Fruit fly (Drosophila melanogaster) whole organism, embryonic: ENCODE results near the gene Pino.

Source experiments
- ATbp ChIP-seq: fragments of 200-800 bp; sonication (Bioruptor generic); optimal IDR thresholded peaks from 2 replicates; lab custom pipeline; 2017; ENCODE audit warnings: missing biosample characterization, mild to moderate bottlenecking, missing genetic modification characterization, missing genetic modification reagents
- Aef1 ChIP-seq: fragments of 200-800 bp; sonication (Bioruptor generic); IDR thresholded peaks from 3 replicates; pipeline ENCODE4 v1.3.6; 2022; ENCODE audit warnings: missing biosample characterization, missing genetic modification characterization
- CG10431 ChIP-seq: fragments of 200-800 bp; sonication (Bioruptor generic); optimal IDR thresholded peaks from 3 replicates; lab custom pipeline; 2018; ENCODE audit warnings: missing biosample characterization, mild to moderate bottlenecking, missing genetic modification characterization
- CG11247 ChIP-seq: fragments of 200-800 bp; sonication (Bioruptor generic); IDR thresholded peaks from 2 replicates; pipeline ENCODE4 v1.3.6; 2022; ENCODE audit warnings: missing biosample characterization, missing genetic modification characterization
- CG11560 ChIP-seq: fragments of 200-800 bp; sonication (Bioruptor generic); IDR thresholded peaks from 3 replicates; pipeline ENCODE4 v1.3.6; 2022; ENCODE audit warnings: missing biosample characterization, missing genetic modification characterization
- CG12769 ChIP-seq: fragments of 200-800 bp; sonication (Bioruptor generic); optimal IDR thresholded peaks from 2 replicates; lab custom pipeline; 2019; ENCODE audit warnings: missing biosample characterization, mild to moderate bottlenecking, missing genetic modification characterization, moderate library complexity
- CG15073 ChIP-seq: fragments of 200-800 bp; sonication (Bioruptor generic); optimal IDR thresholded peaks from 2 replicates; lab custom pipeline; 2016; ENCODE audit warnings: missing biosample characterization, missing genetic modification characterization
- CG17186 ChIP-seq: fragments of 200-800 bp; sonication (Bioruptor generic); optimal IDR thresholded peaks from 3 replicates; lab custom pipeline; 2017; ENCODE audit warnings: missing biosample characterization, missing genetic modification reagents, missing genetic modification characterization
- CG17612 ChIP-seq: fragments of 200-800 bp; sonication (Bioruptor generic); IDR thresholded peaks from 2 replicates; pipeline ENCODE4 v1.3.6; 2022; ENCODE audit warnings: missing biosample characterization, missing genetic modification characterization
- CG17802 ChIP-seq: fragments of 200-800 bp; sonication (Bioruptor generic); optimal IDR thresholded peaks from 2 replicates; lab custom pipeline; 2018; ENCODE audit warnings: missing biosample characterization, mild to moderate bottlenecking, missing genetic modification characterization, moderate library complexity
- CG18262 ChIP-seq: fragments of 200-800 bp; optimal IDR thresholded peaks from 3 replicates; lab custom pipeline; 2019; ENCODE audit warnings: missing biosample characterization, mild to moderate bottlenecking, missing genetic modification characterization, moderate library complexity
- CG2678 ChIP-seq: fragments of 200-800 bp; sonication (Bioruptor generic); optimal IDR thresholded peaks from 3 replicates; lab custom pipeline; 2019; ENCODE audit warnings: missing biosample characterization, mild to moderate bottlenecking, missing genetic modification characterization, moderate library complexity
- CG31388 ChIP-seq: fragments of 200-800 bp; sonication (Bioruptor generic); optimal IDR thresholded peaks from 2 replicates; lab custom pipeline; 2016; ENCODE audit warnings: missing biosample characterization, missing genetic modification characterization
- CG33213 ChIP-seq: fragments of 200-800 bp; sonication (Bioruptor generic); optimal IDR thresholded peaks from 3 replicates; lab custom pipeline; 2016; ENCODE audit warnings: missing biosample characterization, missing genetic modification characterization
- CG33557 ChIP-seq: fragments of 200-800 bp; sonication (Bioruptor generic); optimal IDR thresholded peaks from 2 replicates; lab custom pipeline; 2019; ENCODE audit warnings: missing biosample characterization, mild to moderate bottlenecking, missing genetic modification characterization, moderate library complexity
- CG3407 ChIP-seq: fragments of 200-800 bp; sonication (Bioruptor generic); optimal IDR thresholded peaks from 2 replicates; lab custom pipeline; 2018; ENCODE audit warnings: missing biosample characterization, mild to moderate bottlenecking, missing genetic modification characterization
- CG34422 ChIP-seq: fragments of 200-800 bp; sonication (Bioruptor generic); IDR thresholded peaks from 3 replicates; pipeline ENCODE4 v1.3.6; 2022; ENCODE audit warnings: missing biosample characterization, missing genetic modification characterization
- CG4328 ChIP-seq: fragments of 200-800 bp; sonication (Bioruptor generic); optimal IDR thresholded peaks from 3 replicates; lab custom pipeline; 2017; ENCODE audit warnings: missing biosample characterization, missing genetic modification reagents, missing genetic modification characterization
- CG4424 ChIP-seq: fragments of 200-800 bp; sonication (Bioruptor generic); optimal IDR thresholded peaks from 3 replicates; lab custom pipeline; 2016; ENCODE audit warnings: missing biosample characterization, missing genetic modification characterization
- CG4854 ChIP-seq: fragments of 200-800 bp; sonication (Bioruptor generic); optimal IDR thresholded peaks from 2 replicates; lab custom pipeline; 2016; ENCODE audit warnings: missing biosample characterization, missing genetic modification characterization, inconsistent platforms
- CG5180 ChIP-seq: fragments of 200-800 bp; sonication (Bioruptor generic); optimal IDR thresholded peaks from 3 replicates; lab custom pipeline; 2017; ENCODE audit warnings: missing biosample characterization, missing genetic modification characterization, mild to moderate bottlenecking, moderate library complexity, missing genetic modification reagents
- CG6791 ChIP-seq: fragments of 200-800 bp; sonication (Bioruptor generic); IDR thresholded peaks from 3 replicates; pipeline ENCODE4 v1.3.6; 2022; ENCODE audit warnings: missing biosample characterization, missing genetic modification characterization; ENCODE audit not compliant: partially characterized antibody
- CG7839 ChIP-seq: fragments of 200-800 bp; sonication (Bioruptor generic); optimal IDR thresholded peaks from 3 replicates; lab custom pipeline; 2018; ENCODE audit warnings: missing biosample characterization, mild to moderate bottlenecking, missing genetic modification characterization, moderate library complexity
- CG8924 ChIP-seq: fragments of 200-800 bp; optimal IDR thresholded peaks from 3 replicates; lab custom pipeline; 2019; ENCODE audit warnings: missing biosample characterization, mild to moderate bottlenecking, missing genetic modification characterization, moderate library complexity
- CG8944 ChIP-seq: fragments of 200-800 bp; sonication (Bioruptor generic); optimal IDR thresholded peaks from 3 replicates; lab custom pipeline; 2016; ENCODE audit warnings: missing biosample characterization, missing genetic modification characterization
- CHES-1-like ChIP-seq: fragments of 200-800 bp; sonication (Bioruptor generic); optimal IDR thresholded peaks from 2 replicates; lab custom pipeline; 2016; ENCODE audit warnings: missing biosample characterization, missing genetic modification characterization
- Camta ChIP-seq: fragments of 200-800 bp; sonication (Bioruptor generic); optimal IDR thresholded peaks from 2 replicates; lab custom pipeline; 2016; ENCODE audit warnings: missing biosample characterization, missing genetic modification characterization
- Dbx ChIP-seq: fragments of 200-800 bp; sonication (Bioruptor generic); IDR thresholded peaks from 3 replicates; pipeline ENCODE4 v1.3.6; 2022; ENCODE audit warnings: missing biosample characterization, missing genetic modification characterization
- H2.0 ChIP-seq: fragments of 200-800 bp; sonication (Bioruptor generic); IDR thresholded peaks from 2 replicates; pipeline ENCODE4 v1.3.6; 2022; ENCODE audit warnings: missing biosample characterization, missing genetic modification characterization
- Hr78 ChIP-seq, 2 experiments: fragments of 200-800 bp in 1 of 2; fragments of >200 bp in 1 of 2; sonication (Bioruptor generic) in 1 of 2; optimal IDR thresholded peaks; 2 replicates each; lab custom pipeline; 2017 to 2019; ENCODE audit warnings: missing biosample characterization in 2 of 2, missing genetic modification characterization in 2 of 2, mild to moderate bottlenecking in 1 of 2, moderate library complexity in 1 of 2
- Oli ChIP-seq: fragments of 200-800 bp; sonication (Bioruptor generic); optimal IDR thresholded peaks from 2 replicates; lab custom pipeline; 2018; ENCODE audit warnings: missing biosample characterization, mild to moderate bottlenecking, missing genetic modification characterization, moderate library complexity
- Optix ChIP-seq: fragments of 200-800 bp; sonication (Bioruptor generic); IDR thresholded peaks from 3 replicates; pipeline ENCODE4 v1.3.6; 2022; ENCODE audit warnings: missing biosample characterization, missing genetic modification characterization
- Poxn ChIP-seq: fragments of 200-800 bp; sonication (Bioruptor generic); IDR thresholded peaks from 2 replicates; pipeline ENCODE4 v1.3.6; 2022; ENCODE audit warnings: missing biosample characterization, missing genetic modification characterization
- Ptx1 ChIP-seq: fragments of 200-800 bp; sonication (Bioruptor generic); IDR thresholded peaks from 2 replicates; pipeline ENCODE4 v1.3.6; 2022; ENCODE audit warnings: missing biosample characterization, missing genetic modification characterization
- Spps ChIP-seq: fragments of 200-800 bp; sonication (Bioruptor generic); optimal IDR thresholded peaks from 2 replicates; lab custom pipeline; 2018; ENCODE audit warnings: missing biosample characterization, mild to moderate bottlenecking, missing genetic modification characterization
- Sry-β ChIP-seq: fragments of 200-800 bp; sonication (Bioruptor generic); optimal IDR thresholded peaks from 2 replicates; lab custom pipeline; 2018; ENCODE audit warnings: missing biosample characterization, mild to moderate bottlenecking, missing genetic modification characterization, moderate library complexity
- Taf1 ChIP-seq: fragments of 200-800 bp; sonication (Bioruptor generic); IDR thresholded peaks from 2 replicates; pipeline ENCODE4 v1.3.6; 2022; ENCODE audit warnings: missing biosample characterization, missing genetic modification characterization
- Xrp1 ChIP-seq: fragments of 200-800 bp; sonication (Bioruptor generic); IDR thresholded peaks from 2 replicates; pipeline ENCODE4 v1.3.6; 2022; ENCODE audit warnings: missing biosample characterization, missing genetic modification characterization
- amos ChIP-seq: fragments of 200-800 bp; sonication (Bioruptor generic); IDR thresholded peaks from 2 replicates; pipeline ENCODE4 v1.3.6; 2022; ENCODE audit warnings: missing biosample characterization, missing genetic modification characterization; ENCODE audit not compliant: partially characterized antibody
- cad ChIP-seq: fragments of >200 bp; optimal IDR thresholded peaks from 2 replicates; lab custom pipeline; 2017; ENCODE audit warnings: missing biosample characterization, missing genetic modification characterization
- chinmo ChIP-seq: fragments of 200-800 bp; sonication (Bioruptor generic); IDR thresholded peaks from 4 replicates; pipeline ENCODE4 v1.3.6; 2022; ENCODE audit warnings: missing biosample characterization, missing genetic modification characterization; ENCODE audit not compliant: partially characterized antibody
- exex ChIP-seq: fragments of 200-800 bp; sonication (Bioruptor generic); optimal IDR thresholded peaks from 4 replicates; lab custom pipeline; 2018; ENCODE audit warnings: missing biosample characterization, mild to moderate bottlenecking, missing genetic modification characterization, moderate library complexity
- gem ChIP-seq: fragments of 200-800 bp; sonication (Bioruptor generic); optimal IDR thresholded peaks from 2 replicates; lab custom pipeline; 2019; ENCODE audit warnings: missing biosample characterization, mild to moderate bottlenecking, missing genetic modification characterization, moderate library complexity
- mirr ChIP-seq: fragments of 200-800 bp; sonication (Bioruptor generic); optimal IDR thresholded peaks from 3 replicates; lab custom pipeline; 2018; ENCODE audit warnings: missing biosample characterization, mild to moderate bottlenecking, missing genetic modification characterization
- onecut ChIP-seq: fragments of 200-800 bp; sonication (Bioruptor generic); IDR thresholded peaks from 2 replicates; pipeline ENCODE4 v1.3.6; 2022; ENCODE audit warnings: missing biosample characterization, missing genetic modification characterization
- pb ChIP-seq: fragments of 200-800 bp; sonication (Bioruptor generic); optimal IDR thresholded peaks from 3 replicates; lab custom pipeline; 2016; ENCODE audit warnings: missing biosample characterization, missing genetic modification characterization
- pita ChIP-seq: fragments of 200-800 bp; sonication (Bioruptor generic); optimal IDR thresholded peaks from 2 replicates; lab custom pipeline; 2017; ENCODE audit warnings: missing biosample characterization, mild to moderate bottlenecking, missing genetic modification characterization
- ro ChIP-seq: fragments of 200-800 bp; sonication (Bioruptor generic); IDR thresholded peaks from 2 replicates; pipeline ENCODE4 v1.3.6; 2022; ENCODE audit warnings: missing biosample characterization, missing genetic modification characterization
- run ChIP-seq: fragments of 200-800 bp; sonication (Bioruptor generic); optimal IDR thresholded peaks from 3 replicates; lab custom pipeline; 2018; ENCODE audit warnings: missing biosample characterization, mild to moderate bottlenecking, missing genetic modification characterization
- tio ChIP-seq: fragments of 200-800 bp; sonication (Bioruptor generic); optimal IDR thresholded peaks from 2 replicates; lab custom pipeline; 2017; ENCODE audit warnings: missing biosample characterization, missing genetic modification characterization, inconsistent platforms
- wek ChIP-seq: fragments of 200-800 bp; sonication (Bioruptor generic); optimal IDR thresholded peaks from 3 replicates; lab custom pipeline; 2018; ENCODE audit warnings: missing biosample characterization, mild to moderate bottlenecking, missing genetic modification characterization, moderate library complexity

Gene Pino

DNA sequence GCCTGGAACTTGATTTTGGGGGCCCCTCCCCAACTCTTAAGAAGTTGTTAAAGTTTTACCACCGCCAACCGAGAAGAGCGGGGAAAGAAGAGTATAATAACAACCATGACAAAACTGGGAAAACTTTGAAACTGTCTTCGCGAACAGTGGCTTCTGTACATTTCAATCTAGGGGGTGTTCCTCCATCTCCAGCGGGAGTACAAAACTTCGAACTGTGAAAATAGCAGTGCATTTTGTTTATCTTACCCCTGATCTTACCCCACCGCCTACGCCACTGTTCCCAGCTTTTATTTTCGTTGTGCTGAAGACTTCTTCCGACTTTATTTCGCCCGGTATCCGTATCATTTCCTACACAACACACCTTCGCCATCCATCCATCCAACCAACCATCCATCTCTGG lies 57.8 kb downstream of the Pino start (continued):
- TF ChIP-seq Oli (tag; lab: Kevin White, UChicago) (peak; percentile 4), CG31388 (GFP tag; lab: Kevin White, UChicago) (no peak), CG11247 (0 out of 2 replicates have a peak, but pooled peaks have one; percentile 41), Camta (GFP tag; lab: Kevin White, UChicago) (no peak), H2.0 (GFP tag; lab: Robert Waterston, UW) (peak; percentile 52; the same call in 1 of the 2 replicates), CG7839 (tag; lab: Kevin White, UChicago) (peak; percentile 34), CG6791 (GFP tag; lab: Robert Waterston, UW) (no peak), Aef1 (GFP tag; lab: Robert Waterston, UW) (0 out of 3 replicates have a peak, but pooled peaks have one; percentile 24), mirr (GFP tag; lab: Kevin White, UChicago) (no peak), CG15073 (GFP tag; lab: Kevin White, UChicago) (no peak), CG33213 (no peak), cad (no peak), CHES-1-like (GFP tag; lab: Kevin White, UChicago) (peak; percentile 2), Spps (tag; lab: Kevin White, UChicago) (no peak), CG3407 (GFP tag; lab: Kevin White, UChicago) (no peak), run (tag; lab: Kevin White, UChicago) (no peak), Dbx (GFP tag; lab: Robert Waterston, UW) (peak; percentile 62), Hr78 (GFP tag; optimal IDR thresholded peaks at IDR 0.05; lab: Kevin White, UChicago) (no peak), onecut (GFP tag; lab: Robert Waterston, UW) (no peak), CG17186 (GFP tag; lab: Kevin White, UChicago) (no peak), Taf1 (no peak), CG4854 (no peak), pb (GFP tag; lab: Kevin White, UChicago) (no peak), tio (GFP tag; lab: Kevin White, UChicago) (no peak), CG17612 (GFP tag; lab: Robert Waterston, UW) (no peak), CG8944 (GFP tag; lab: Kevin White, UChicago) (peak; percentile 16), gem (tag; lab: Kevin White, UChicago) (peak; percentile 46), CG17802 (tag; lab: Kevin White, UChicago) (no peak), ATbp (GFP tag; lab: Kevin White, UChicago) (peak; percentile 25), Sry-β (GFP tag; lab: Kevin White, UChicago) (no peak), amos (GFP tag; lab: Robert Waterston, UW) (no peak), Xrp1 (peak; percentile 53), CG11560 (tag; lab: Robert Waterston, UW) (no peak), CG5180 (no peak), Ptx1 (GFP tag; lab: Robert Waterston, UW) (peak; percentile 35; the same call in 1 of the 2 replicates), chinmo (GFP tag; lab: Robert Waterston, UW) (no peak), pita (no peak), CG33557 (no peak), CG2678 (tag; lab: Kevin White, UChicago) (peak; percentile 58), CG4424 (GFP tag; lab: Kevin White, UChicago) (no peak), CG12769 (peak; percentile 42), exex (tag; lab: Kevin White, UChicago) (no peak), CG34422 (GFP tag; lab: Robert Waterston, UW) (0 out of 3 replicates have a peak, but pooled peaks have one; percentile 8), CG10431 (GFP tag; lab: Kevin White, UChicago) (no peak), CG8924 (tag; lab: Kevin White, UChicago) (no peak), wek (GFP tag; lab: Kevin White, UChicago) (no peak), ro (GFP tag; lab: Robert Waterston, UW) (no peak), Optix (GFP tag; lab: Robert Waterston, UW) (no peak), Poxn (GFP tag; lab: Robert Waterston, UW) (no peak), CG4328 (GFP tag; lab: Kevin White, UChicago) (no peak), CG18262 (tag; lab: Kevin White, UChicago) (no peak)
